Fruit fly (Drosophila melanogaster) whole organism, embryonic: ENCODE results near the gene CG6431.

Experiments used
- C15 ChIP-seq: fragments of 200-800 bp; sonication (Bioruptor generic); IDR thresholded peaks from 3 replicates; pipeline ENCODE4 v1.3.6; 2022; ENCODE audit warnings: missing biosample characterization, missing genetic modification characterization
- CG13894 ChIP-seq: fragments of 200-800 bp; sonication (Bioruptor generic); optimal IDR thresholded peaks from 3 replicates; lab custom pipeline; 2018; ENCODE audit warnings: missing biosample characterization, mild to moderate bottlenecking, missing genetic modification characterization, moderate library complexity
- CG14050 ChIP-seq: fragments of 200-800 bp; sonication (Bioruptor generic); IDR thresholded peaks from 3 replicates; pipeline ENCODE4 v1.3.6; 2022; ENCODE audit warnings: missing biosample characterization, missing genetic modification characterization
- CG15479 ChIP-seq: fragments of 200-800 bp; sonication (Bioruptor generic); optimal IDR thresholded peaks from 3 replicates; lab custom pipeline; 2019; ENCODE audit warnings: missing biosample characterization, mild to moderate bottlenecking, missing genetic modification characterization, moderate library complexity
- CG1603 ChIP-seq: fragments of 200-800 bp; sonication (Bioruptor generic); optimal IDR thresholded peaks from 2 replicates; lab custom pipeline; 2019; ENCODE audit warnings: missing biosample characterization, mild to moderate bottlenecking, missing genetic modification characterization, moderate library complexity
- CG17361 ChIP-seq: fragments of 200-800 bp; sonication (Bioruptor generic); IDR thresholded peaks from 3 replicates; pipeline ENCODE4 v1.3.6; 2022; ENCODE audit warnings: missing biosample characterization, missing genetic modification characterization
- CG17385 ChIP-seq: fragments of 200-800 bp; sonication (Bioruptor generic); optimal IDR thresholded peaks from 3 replicates; lab custom pipeline; 2018; ENCODE audit warnings: missing biosample characterization, mild to moderate bottlenecking, missing genetic modification characterization
- CG17612 ChIP-seq: fragments of 200-800 bp; sonication (Bioruptor generic); IDR thresholded peaks from 2 replicates; pipeline ENCODE4 v1.3.6; 2022; ENCODE audit warnings: missing biosample characterization, missing genetic modification characterization
- CG18262 ChIP-seq: fragments of 200-800 bp; optimal IDR thresholded peaks from 3 replicates; lab custom pipeline; 2019; ENCODE audit warnings: missing biosample characterization, mild to moderate bottlenecking, missing genetic modification characterization, moderate library complexity
- CG2712 ChIP-seq: fragments of 200-800 bp; optimal IDR thresholded peaks from 3 replicates; lab custom pipeline; 2019; ENCODE audit warnings: missing biosample characterization, mild to moderate bottlenecking, missing genetic modification characterization, moderate library complexity
- CG32767 ChIP-seq: fragments of 200-800 bp; sonication (Bioruptor generic); IDR thresholded peaks from 2 replicates; pipeline ENCODE4 v1.3.6; 2022; ENCODE audit warnings: missing biosample characterization, missing genetic modification characterization
- CG3407 ChIP-seq: fragments of 200-800 bp; sonication (Bioruptor generic); optimal IDR thresholded peaks from 2 replicates; lab custom pipeline; 2018; ENCODE audit warnings: missing biosample characterization, mild to moderate bottlenecking, missing genetic modification characterization
- CG3838 ChIP-seq: fragments of 200-800 bp; sonication (Bioruptor generic); optimal IDR thresholded peaks from 3 replicates; lab custom pipeline; 2016; ENCODE audit warnings: missing biosample characterization, missing genetic modification characterization
- CG43689 ChIP-seq: fragments of 200-800 bp; sonication (Bioruptor generic); IDR thresholded peaks from 2 replicates; pipeline ENCODE4 v1.3.6; 2022; ENCODE audit warnings: missing biosample characterization, missing genetic modification characterization
- CG4707 ChIP-seq: fragments of 200-800 bp; sonication (Bioruptor generic); optimal IDR thresholded peaks from 2 replicates; lab custom pipeline; 2018; ENCODE audit warnings: missing biosample characterization, mild to moderate bottlenecking, missing genetic modification characterization, moderate library complexity
- CG5245 ChIP-seq: fragments of 200-800 bp; sonication (Bioruptor generic); optimal IDR thresholded peaks from 3 replicates; lab custom pipeline; 2016; ENCODE audit warnings: missing biosample characterization, missing genetic modification characterization
- CG6254 ChIP-seq: fragments of 200-800 bp; sonication (Bioruptor generic); optimal IDR thresholded peaks from 3 replicates; lab custom pipeline; 2017; ENCODE audit warnings: mild to moderate bottlenecking, missing biosample characterization, missing genetic modification reagents, missing genetic modification characterization
- CG6689 ChIP-seq: fragments of 200-800 bp; sonication (Bioruptor generic); IDR thresholded peaks from 2 replicates; pipeline ENCODE4 v1.3.6; 2022; ENCODE audit warnings: missing biosample characterization, missing genetic modification characterization
- CG6765 ChIP-seq: fragments of 200-800 bp; sonication (Bioruptor generic); optimal IDR thresholded peaks from 3 replicates; lab custom pipeline; 2017; ENCODE audit warnings: missing biosample characterization, mild to moderate bottlenecking, missing genetic modification characterization
- CG6791 ChIP-seq: fragments of 200-800 bp; sonication (Bioruptor generic); IDR thresholded peaks from 3 replicates; pipeline ENCODE4 v1.3.6; 2022; ENCODE audit warnings: missing biosample characterization, missing genetic modification characterization; ENCODE audit not compliant: partially characterized antibody
- CG8290 ChIP-seq, 3 experiments: fragments of 200-800 bp; sonication (Bioruptor generic); optimal IDR thresholded peaks; 2 replicates each; lab custom pipeline; 2016 to 2019; ENCODE audit warnings: missing biosample characterization in 3 of 3, missing genetic modification characterization in 3 of 3, mild to moderate bottlenecking in 2 of 3, moderate library complexity in 1 of 3
- CG8924 ChIP-seq: fragments of 200-800 bp; optimal IDR thresholded peaks from 3 replicates; lab custom pipeline; 2019; ENCODE audit warnings: missing biosample characterization, mild to moderate bottlenecking, missing genetic modification characterization, moderate library complexity
- CHES-1-like ChIP-seq: fragments of 200-800 bp; sonication (Bioruptor generic); optimal IDR thresholded peaks from 2 replicates; lab custom pipeline; 2016; ENCODE audit warnings: missing biosample characterization, missing genetic modification characterization
- CTCF ChIP-seq: fragments of 200-800 bp; sonication (Bioruptor generic); optimal IDR thresholded peaks from 2 replicates; lab custom pipeline; 2017; ENCODE audit warnings: missing biosample characterization, mild to moderate bottlenecking, missing genetic modification characterization, moderate library complexity
- Camta ChIP-seq: fragments of 200-800 bp; sonication (Bioruptor generic); optimal IDR thresholded peaks from 2 replicates; lab custom pipeline; 2016; ENCODE audit warnings: missing biosample characterization, missing genetic modification characterization
- Dp ChIP-seq: fragments of 200-800 bp; sonication (Bioruptor generic); optimal IDR thresholded peaks from 2 replicates; lab custom pipeline; 2018; ENCODE audit warnings: missing biosample characterization, mild to moderate bottlenecking, missing genetic modification characterization, moderate library complexity
- Ets65A ChIP-seq: fragments of 200-800 bp; sonication (Bioruptor generic); peaks from one replicate; lab custom pipeline; 2016; ENCODE audit warnings: missing biosample characterization, missing genetic modification characterization
- NFAT ChIP-seq: fragments of 200-800 bp; sonication (Bioruptor generic); IDR thresholded peaks from 2 replicates; pipeline ENCODE4 v1.3.6; 2022; ENCODE audit warnings: missing biosample characterization, missing genetic modification characterization
- Optix ChIP-seq: fragments of 200-800 bp; sonication (Bioruptor generic); IDR thresholded peaks from 3 replicates; pipeline ENCODE4 v1.3.6; 2022; ENCODE audit warnings: missing biosample characterization, missing genetic modification characterization
- Sox100B ChIP-seq: fragments of 200-800 bp; sonication (Bioruptor generic); optimal IDR thresholded peaks from 3 replicates; lab custom pipeline; 2018; ENCODE audit warnings: missing biosample characterization, mild to moderate bottlenecking, missing genetic modification characterization
- Sox102F ChIP-seq: fragments of 200-800 bp; sonication (Bioruptor generic); optimal IDR thresholded peaks from 2 replicates; lab custom pipeline; 2018; ENCODE audit warnings: missing biosample characterization, mild to moderate bottlenecking, missing genetic modification characterization, moderate library complexity
- Sry-β ChIP-seq: fragments of 200-800 bp; sonication (Bioruptor generic); optimal IDR thresholded peaks from 2 replicates; lab custom pipeline; 2018; ENCODE audit warnings: missing biosample characterization, mild to moderate bottlenecking, missing genetic modification characterization, moderate library complexity
- TFAM ChIP-seq: fragments of 200-800 bp; sonication (Bioruptor generic); optimal IDR thresholded peaks from 2 replicates; lab custom pipeline; 2017; ENCODE audit warnings: missing biosample characterization, missing genetic modification characterization, inconsistent platforms
- Trl ChIP-seq, 3 experiments: fragments of >200 bp in 2 of 3; fragments of 200-800 bp in 1 of 3; sonication (Bioruptor generic) in 1 of 3; optimal IDR thresholded peaks; 2 replicates in 1 of 3; 3 replicates in 2 of 3; lab custom pipeline; 2016 to 2017; ENCODE audit warnings: missing biosample characterization in 1 of 3, missing genetic modification characterization in 1 of 3
- ac ChIP-seq: fragments of 200-800 bp; sonication (Bioruptor generic); optimal IDR thresholded peaks from 3 replicates; lab custom pipeline; 2017; ENCODE audit warnings: missing biosample characterization, mild to moderate bottlenecking, missing genetic modification characterization
- bowl ChIP-seq: fragments of 200-800 bp; sonication (Bioruptor generic); IDR thresholded peaks from 2 replicates; pipeline ENCODE4 v1.3.6; 2022; ENCODE audit warnings: missing biosample characterization, missing genetic modification characterization
- cas ChIP-seq: fragments of 200-800 bp; sonication (Bioruptor generic); IDR thresholded peaks from 2 replicates; pipeline ENCODE4 v1.3.6; 2022; ENCODE audit warnings: missing biosample characterization, missing genetic modification characterization
- cato ChIP-seq: fragments of 200-800 bp; sonication (Bioruptor generic); optimal IDR thresholded peaks from 2 replicates; lab custom pipeline; 2016; ENCODE audit warnings: missing biosample characterization, missing genetic modification characterization, borderline replicate concordance
- dan ChIP-seq: fragments of 200-800 bp; sonication (Bioruptor generic); IDR thresholded peaks from 2 replicates; pipeline ENCODE4 v1.3.6; 2022; ENCODE audit warnings: missing biosample characterization, missing genetic modification characterization
- danr ChIP-seq: fragments of 200-800 bp; sonication (Bioruptor generic); IDR thresholded peaks from 2 replicates; pipeline ENCODE4 v1.3.6; 2022; ENCODE audit warnings: missing biosample characterization, missing genetic modification characterization
- dysf ChIP-seq: fragments of 200-800 bp; sonication (Bioruptor generic); IDR thresholded peaks from 3 replicates; pipeline ENCODE4 v1.3.6; 2022; ENCODE audit warnings: missing biosample characterization, missing genetic modification characterization
- fd96Cb ChIP-seq: fragments of 200-800 bp; sonication (Bioruptor generic); optimal IDR thresholded peaks from 2 replicates; lab custom pipeline; 2018; ENCODE audit warnings: missing biosample characterization, mild to moderate bottlenecking, missing genetic modification characterization, moderate library complexity
- gcm2 ChIP-seq: fragments of 200-800 bp; sonication (Bioruptor generic); optimal IDR thresholded peaks from 2 replicates; lab custom pipeline; 2016; ENCODE audit warnings: missing biosample characterization, missing genetic modification characterization
- h ChIP-seq: fragments of >200 bp; optimal IDR thresholded peaks from 2 replicates; lab custom pipeline; 2017
- lmd ChIP-seq: fragments of 200-800 bp; sonication (Bioruptor generic); IDR thresholded peaks from 2 replicates; pipeline ENCODE4 v1.3.6; 2022; ENCODE audit warnings: missing biosample characterization, missing genetic modification characterization
- lov ChIP-seq, 2 experiments: fragments of 200-800 bp in 1 of 2; fragments of >200 bp in 1 of 2; sonication (Bioruptor generic) in 1 of 2; IDR thresholded peaks in 1 of 2; optimal IDR thresholded peaks in 1 of 2; 2 replicates in 1 of 2; 3 replicates in 1 of 2; pipeline versions ENCODE4 v1.3.6 to Lab custom; 2017 to 2022; ENCODE audit warnings: missing biosample characterization in 1 of 2, missing genetic modification characterization in 1 of 2
- maf-S ChIP-seq: fragments of 200-800 bp; sonication (Bioruptor generic); optimal IDR thresholded peaks from 2 replicates; lab custom pipeline; 2016; ENCODE audit warnings: missing biosample characterization, missing genetic modification characterization
- ro ChIP-seq: fragments of 200-800 bp; sonication (Bioruptor generic); IDR thresholded peaks from 2 replicates; pipeline ENCODE4 v1.3.6; 2022; ENCODE audit warnings: missing biosample characterization, missing genetic modification characterization
- sisA ChIP-seq: fragments of 200-800 bp; sonication (Bioruptor generic); IDR thresholded peaks from 2 replicates; pipeline ENCODE4 v1.3.6; 2022; ENCODE audit warnings: missing biosample characterization, missing genetic modification characterization
- tap ChIP-seq: fragments of 200-800 bp; optimal IDR thresholded peaks from 3 replicates; lab custom pipeline; 2019; ENCODE audit warnings: missing biosample characterization, mild to moderate bottlenecking, missing genetic modification characterization, moderate library complexity
- wdn ChIP-seq: fragments of 200-800 bp; sonication (Bioruptor generic); IDR thresholded peaks from 2 replicates; pipeline ENCODE4 v1.3.6; 2022; ENCODE audit warnings: missing biosample characterization, missing genetic modification characterization
- yki ChIP-seq: fragments of >200 bp; optimal IDR thresholded peaks from 3 replicates; lab custom pipeline; 2018

CG6431 gene

dm6 chr2L:10685666-10686065, 38.3 kb upstream of the CG6431 start (continued):
- TF ChIP-seq CHES-1-like (no peak), yki (lab: Kevin White, UChicago) (no peak), CG6765 (no peak), CG8290 (GFP tag; optimal IDR thresholded peaks at IDR 0.05; lab: Kevin White, UChicago) (peak; percentile 13), CG8290 (tag; optimal IDR thresholded peaks at IDR 0.05; lab: Kevin White, UChicago) (peak in 1 of 2 experiments; percentile 16), dan (no peak), CG14050 (GFP tag; lab: Robert Waterston, UW) (no peak), CG1603 (tag; lab: Kevin White, UChicago) (no peak), wdn (GFP tag; lab: Robert Waterston, UW) (no peak), CG18262 (tag; lab: Kevin White, UChicago) (peak; percentile 9), h (lab: Kevin White, UChicago) (no peak), fd96Cb (peak; percentile 4), CG3838 (GFP tag; lab: Kevin White, UChicago) (no peak), sisA (GFP tag; lab: Robert Waterston, UW) (peak; percentile 26; the same call in 1 of the 2 replicates), TFAM (GFP tag; lab: Kevin White, UChicago) (no peak), CG6791 (GFP tag; lab: Robert Waterston, UW) (no peak), CG6689 (GFP tag; lab: Robert Waterston, UW) (no peak), gcm2 (GFP tag; lab: Kevin White, UChicago) (no peak), CG43689 (GFP tag; lab: Robert Waterston, UW) (no peak), Optix (no peak), lmd (GFP tag; lab: Robert Waterston, UW) (peak; percentile 14; the same call in 1 of the 2 replicates), CG6254 (no peak), CG15479 (GFP tag; lab: Kevin White, UChicago) (no peak), Camta (no peak), ro (GFP tag; lab: Robert Waterston, UW) (no peak), CG3407 (no peak), CG5245 (no peak), Sox102F (GFP tag; lab: Kevin White, UChicago) (no peak), CTCF (no peak), Sox100B (no peak), Dp (GFP tag; lab: Kevin White, UChicago) (no peak), CG32767 (no peak), ac (GFP tag; lab: Kevin White, UChicago) (no peak), CG13894 (peak; percentile 74), NFAT (peak; percentile 18), CG4707 (GFP tag; lab: Kevin White, UChicago) (no peak), tap (tag; lab: Kevin White, UChicago) (no peak), bowl (GFP tag; lab: Robert Waterston, UW) (no peak), CG8924 (no peak), maf-S (GFP tag; lab: Kevin White, UChicago) (no peak), Trl (optimal IDR thresholded peaks at IDR 0.05; lab: Kevin White, UChicago) (no peak), Trl (GFP tag; optimal IDR thresholded peaks at IDR 0.05; lab: Kevin White, UChicago) (no peak), cas (GFP tag; lab: Robert Waterston, UW) (no peak), dysf (GFP tag; lab: Robert Waterston, UW) (0 out of 3 replicates have a peak, but pooled peaks have one; percentile 14), danr (GFP tag; lab: Robert Waterston, UW) (no peak), C15 (no peak), CG17612 (GFP tag; lab: Robert Waterston, UW) (no peak), CG17361 (GFP tag; lab: Robert Waterston, UW) (no peak), lov (optimal IDR thresholded peaks at IDR 0.05; lab: Kevin White, UChicago) (no peak), lov (GFP tag; IDR thresholded peaks at IDR 0.05; lab: Robert Waterston, UW) (no peak), cato (no peak), Sry-β (GFP tag; lab: Kevin White, UChicago) (no peak), CG2712 (no peak), Ets65A (GFP tag; lab: Kevin White, UChicago) (no peak), CG17385 (GFP tag; lab: Kevin White, UChicago) (no peak)
